Worm (Caenorhabditis elegans) whole organism, young adult: ENCODE results near the gene R11D1.10.

Source experiments
- D2030.7 ChIP-seq: fragments of 200-800 bp; sonication (Bioruptor generic); IDR thresholded peaks from 2 replicates; pipeline ENCODE4 v1.3.6; 2022; ENCODE audit warnings: missing genetic modification reagents, missing genetic modification characterization, missing compliant biosample characterization
- F10E7.11 ChIP-seq: sonication (generic microtip); optimal IDR thresholded peaks from 2 replicates; lab custom pipeline; 2017; ENCODE audit warnings: mild to moderate bottlenecking, missing genetic modification characterization, moderate library complexity, missing compliant biosample characterization
- F23B12.7 ChIP-seq: sonication (generic microtip); optimal IDR thresholded peaks from 2 replicates; lab custom pipeline; 2017; ENCODE audit warnings: missing genetic modification characterization, mild to moderate bottlenecking, missing compliant biosample characterization, antibody characterized with exemption, moderate library complexity; ENCODE audit not compliant: insufficient read depth
- F33H1.4 ChIP-seq: fragments of 200-800 bp; sonication (Bioruptor generic); IDR thresholded peaks from 2 replicates; pipeline ENCODE4 v1.3.6; 2022; ENCODE audit warnings: missing genetic modification reagents, missing genetic modification characterization, missing compliant biosample characterization
- F39B2.1 ChIP-seq: fragments of 200-800 bp; sonication (Bioruptor generic); IDR thresholded peaks from 2 replicates; pipeline ENCODE4 v1.3.6; 2022; ENCODE audit warnings: missing genetic modification reagents, missing genetic modification characterization, missing compliant biosample characterization
- F49E8.2 ChIP-seq: sonication (generic microtip); optimal IDR thresholded peaks from 3 replicates; lab custom pipeline; 2017; ENCODE audit warnings: missing genetic modification characterization, mild to moderate bottlenecking, missing compliant biosample characterization, antibody characterized with exemption, moderate library complexity; ENCODE audit not compliant: insufficient read depth
- F52B5.7 ChIP-seq: sonication (generic microtip); optimal IDR thresholded peaks from 2 replicates; lab custom pipeline; 2016; ENCODE audit warnings: mild to moderate bottlenecking, missing genetic modification characterization, missing compliant biosample characterization
- T07F8.4 ChIP-seq: sonication (generic microtip); optimal IDR thresholded peaks from 2 replicates; lab custom pipeline; 2016; ENCODE audit warnings: mild to moderate bottlenecking, missing genetic modification characterization, moderate library complexity, missing compliant biosample characterization
- aptf-3 ChIP-seq: fragments of 200-800 bp; sonication (Bioruptor generic); IDR thresholded peaks from 2 replicates; pipeline ENCODE4 v1.3.6; 2022; ENCODE audit warnings: missing genetic modification characterization, missing compliant biosample characterization
- attf-3 ChIP-seq: fragments of 200-800 bp; sonication (Bioruptor generic); conservative IDR thresholded peaks from 2 replicates; pipeline ENCODE4 v1.3.6; 2022; ENCODE audit warnings: missing genetic modification reagents, missing genetic modification characterization, missing compliant biosample characterization
- ceh-91 ChIP-seq: fragments of 200-800 bp; sonication (Bioruptor generic); IDR thresholded peaks from 2 replicates; pipeline ENCODE4 v1.3.6; 2022; ENCODE audit warnings: missing genetic modification reagents, missing genetic modification characterization, missing compliant biosample characterization
- fkh-3 ChIP-seq: sonication (generic microtip); optimal IDR thresholded peaks from 2 replicates; lab custom pipeline; 2016; ENCODE audit warnings: mild to moderate bottlenecking, missing genetic modification characterization, missing compliant biosample characterization
- gei-17 ChIP-seq: fragments of 200-800 bp; sonication (Bioruptor generic); optimal IDR thresholded peaks from 2 replicates; lab custom pipeline; 2018; ENCODE audit warnings: mild to moderate bottlenecking, missing genetic modification characterization, missing compliant biosample characterization
- hlh-12 ChIP-seq: sonication (generic microtip); optimal IDR thresholded peaks from 2 replicates; lab custom pipeline; 2016; ENCODE audit warnings: missing genetic modification characterization, missing compliant biosample characterization
- hlh-26 ChIP-seq: fragments of 200-800 bp; sonication (Bioruptor generic); conservative IDR thresholded peaks from 2 replicates; pipeline ENCODE4 v1.3.6; 2022; ENCODE audit warnings: missing genetic modification reagents, missing genetic modification characterization, missing compliant biosample characterization
- hrde-1 ChIP-seq: sonication (generic microtip); optimal IDR thresholded peaks from 2 replicates; lab custom pipeline; 2016; ENCODE audit warnings: missing genetic modification characterization, mild to moderate bottlenecking, missing compliant biosample characterization, moderate library complexity, missing genotype, missing genetic modification reagents, borderline replicate concordance
- lag-1 ChIP-seq: fragments of 200-800 bp; sonication (Bioruptor generic); IDR thresholded peaks from 2 replicates; pipeline ENCODE4 v1.3.6; 2022; ENCODE audit warnings: missing genetic modification reagents, missing genetic modification characterization, missing compliant biosample characterization
- madf-10 ChIP-seq: sonication (generic microtip); optimal IDR thresholded peaks from 2 replicates; lab custom pipeline; 2016; ENCODE audit warnings: mild to moderate bottlenecking, missing genetic modification characterization, missing compliant biosample characterization
- madf-8 ChIP-seq: fragments of 200-800 bp; sonication (Bioruptor generic); conservative IDR thresholded peaks from 2 replicates; pipeline ENCODE4 v1.3.6; 2022; ENCODE audit warnings: missing genetic modification reagents, missing genetic modification characterization, missing compliant biosample characterization
- nfya-1 ChIP-seq: sonication (generic microtip); optimal IDR thresholded peaks from 2 replicates; lab custom pipeline; 2017; ENCODE audit warnings: antibody characterized with exemption, missing compliant biosample characterization, missing genetic modification characterization, borderline replicate concordance; ENCODE audit not compliant: insufficient read depth
- nhr-179 ChIP-seq: sonication (generic microtip); optimal IDR thresholded peaks from 2 replicates; lab custom pipeline; 2016; ENCODE audit warnings: mild to moderate bottlenecking, missing genetic modification characterization, missing compliant biosample characterization
- nhr-90 ChIP-seq: sonication (generic microtip); optimal IDR thresholded peaks from 2 replicates; lab custom pipeline; 2016; ENCODE audit warnings: missing genotype, mild to moderate bottlenecking, missing genetic modification characterization, missing compliant biosample characterization
- rcor-1 ChIP-seq: fragments of 200-800 bp; sonication (Bioruptor generic); IDR thresholded peaks from 2 replicates; pipeline ENCODE4 v1.3.6; 2022; ENCODE audit warnings: missing genetic modification reagents, missing genetic modification characterization, missing compliant biosample characterization
- rec-8 ChIP-seq, 2 experiments: sonication (generic microtip); optimal IDR thresholded peaks; 2 replicates each; lab custom pipeline; 2016; ENCODE audit warnings: mild to moderate bottlenecking in 2 of 2, missing genetic modification characterization in 2 of 2, missing genetic modification reagents in 2 of 2, missing genotype in 2 of 2, missing biosample characterization in 1 of 2, missing compliant biosample characterization in 1 of 2, moderate library complexity in 1 of 2
- sea-2 ChIP-seq: fragments of 200-800 bp; sonication (Bioruptor generic); IDR thresholded peaks from 2 replicates; pipeline ENCODE4 v1.3.6; 2022; ENCODE audit warnings: missing genetic modification characterization, missing compliant biosample characterization
- snpc-1.1 ChIP-seq: sonication (generic microtip); optimal IDR thresholded peaks from 2 replicates; lab custom pipeline; 2017; ENCODE audit warnings: missing genetic modification characterization, mild to moderate bottlenecking, missing compliant biosample characterization, antibody characterized with exemption, moderate library complexity, missing genotype, missing genetic modification reagents; ENCODE audit not compliant: insufficient read depth
- snpc-1.3 ChIP-seq: sonication (generic microtip); optimal IDR thresholded peaks from 2 replicates; lab custom pipeline; 2017; ENCODE audit warnings: missing genetic modification characterization, mild to moderate bottlenecking, missing compliant biosample characterization, antibody characterized with exemption, moderate library complexity, missing genotype, missing genetic modification reagents; ENCODE audit not compliant: insufficient read depth
- somi-1 ChIP-seq: fragments of 200-800 bp; sonication (Bioruptor generic); optimal IDR thresholded peaks from 2 replicates; lab custom pipeline; 2018; ENCODE audit warnings: mild to moderate bottlenecking, missing genetic modification characterization, missing compliant biosample characterization
- tbx-9 ChIP-seq: sonication (generic microtip); optimal IDR thresholded peaks from 2 replicates; lab custom pipeline; 2016; ENCODE audit warnings: borderline replicate concordance, missing genetic modification characterization, inconsistent platforms, missing compliant biosample characterization
- unc-130 ChIP-seq: sonication (generic microtip); optimal IDR thresholded peaks from 2 replicates; lab custom pipeline; 2016; ENCODE audit warnings: missing genetic modification reagents, missing genetic modification characterization, missing compliant biosample characterization
- zim-3 ChIP-seq: sonication (generic microtip); optimal IDR thresholded peaks from 2 replicates; lab custom pipeline; 2017; ENCODE audit warnings: mild to moderate bottlenecking, missing genetic modification characterization, moderate library complexity, missing compliant biosample characterization
- ztf-18 ChIP-seq: sonication (generic microtip); optimal IDR thresholded peaks from 2 replicates; lab custom pipeline; 2016; ENCODE audit warnings: missing genotype, mild to moderate bottlenecking, missing genetic modification characterization, missing compliant biosample characterization
- ztf-28 ChIP-seq: fragments of 200-800 bp; sonication (Bioruptor generic); IDR thresholded peaks from 2 replicates; pipeline ENCODE4 v1.3.6; 2022; ENCODE audit warnings: missing genetic modification reagents, missing genetic modification characterization, missing compliant biosample characterization

The R11D1.10 gene

DNA sequence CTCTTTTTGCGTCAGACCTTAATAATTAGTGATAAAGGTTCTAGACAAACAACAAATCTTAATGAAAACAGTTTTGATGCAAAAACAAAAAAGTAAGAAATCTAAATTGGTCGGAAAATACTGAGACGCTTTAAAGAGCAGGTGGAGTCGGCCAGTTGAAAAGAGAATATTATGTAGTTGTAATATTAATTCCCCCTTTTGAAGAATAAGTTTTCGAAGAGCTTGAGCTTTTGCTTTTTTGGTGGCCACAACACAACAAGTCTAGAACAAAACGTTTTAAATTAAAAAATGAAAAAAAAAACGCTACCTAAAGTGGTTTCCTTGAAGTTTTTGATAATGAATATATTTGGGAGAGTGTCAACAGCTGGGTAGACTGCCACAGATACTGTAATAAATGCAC is 12.9 kb upstream of the R11D1.10 start, which contains the start of gene str-178:
str-178 (minus strand) TSS at position 101 of the 400 bp plus-strand sequence.
- TF ChIP-seq nhr-179 (tag; lab: Kevin White, UChicago) (no peak), hrde-1 (tag; lab: Kevin White, UChicago) (no peak), F23B12.7 (tag; lab: Kevin White, UChicago) (no peak), F49E8.2 (tag; lab: Kevin White, UChicago) (no peak), F33H1.4 (GFP tag; lab: Robert Waterston, UW) (no peak), somi-1 (no peak), snpc-1.1 (no peak), hlh-12 (tag; lab: Kevin White, UChicago) (no peak), T07F8.4 (tag; lab: Kevin White, UChicago) (no peak), F39B2.1 (GFP tag; lab: Robert Waterston, UW) (no peak), madf-8 (GFP tag; lab: Robert Waterston, UW) (no peak), unc-130 (GFP tag; lab: Kevin White, UChicago) (no peak), snpc-1.3 (tag; lab: Kevin White, UChicago) (no peak), nfya-1 (tag; lab: Kevin White, UChicago) (no peak), attf-3 (GFP tag; lab: Robert Waterston, UW) (no peak), nhr-90 (tag; lab: Kevin White, UChicago) (no peak)
- TF ChIP-seq, all 124 proteins: peak for 0

DNA sequence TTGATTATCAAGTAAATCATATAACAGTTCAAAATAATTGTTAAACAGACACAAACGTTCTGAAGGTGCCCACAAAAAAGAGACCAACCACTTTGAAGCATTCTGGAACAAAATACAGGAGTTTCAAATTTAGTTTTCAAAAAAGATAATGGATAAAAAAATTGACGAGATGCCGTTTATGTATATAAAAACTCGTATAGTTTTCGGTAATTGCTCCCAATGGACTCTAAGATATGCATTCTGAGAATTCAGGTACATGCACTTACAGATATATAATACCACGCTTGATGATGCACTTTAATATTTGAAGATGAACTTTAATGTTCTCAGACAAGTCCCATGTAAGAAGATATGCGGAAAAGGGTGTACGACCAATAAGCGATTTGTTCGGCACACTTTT is 10.7 kb upstream of the R11D1.10 start, which contains the start of gene str-181:
str-181 (minus strand) TSS at position 101 of the 400 bp plus-strand sequence.
- TF ChIP-seq F33H1.4 (GFP tag; lab: Robert Waterston, UW) (no peak), hlh-26 (GFP tag; lab: Robert Waterston, UW) (no peak), zim-3 (tag; lab: Kevin White, UChicago) (no peak), rec-8 (tag; optimal IDR thresholded peaks at IDR 0.05; lab: Kevin White, UChicago) (no peak), lag-1 (GFP tag; lab: Robert Waterston, UW) (no peak), F52B5.7 (no peak), nfya-1 (tag; lab: Kevin White, UChicago) (no peak), ztf-18 (no peak), rcor-1 (no peak), madf-10 (tag; lab: Kevin White, UChicago) (no peak), tbx-9 (tag; lab: Kevin White, UChicago) (no peak), aptf-3 (GFP tag; lab: Robert Waterston, UW) (no peak), D2030.7 (GFP tag; lab: Robert Waterston, UW) (no peak), ztf-28 (GFP tag; lab: Robert Waterston, UW) (no peak), gei-17 (GFP tag; lab: Kevin White, UChicago) (no peak)

DNA sequence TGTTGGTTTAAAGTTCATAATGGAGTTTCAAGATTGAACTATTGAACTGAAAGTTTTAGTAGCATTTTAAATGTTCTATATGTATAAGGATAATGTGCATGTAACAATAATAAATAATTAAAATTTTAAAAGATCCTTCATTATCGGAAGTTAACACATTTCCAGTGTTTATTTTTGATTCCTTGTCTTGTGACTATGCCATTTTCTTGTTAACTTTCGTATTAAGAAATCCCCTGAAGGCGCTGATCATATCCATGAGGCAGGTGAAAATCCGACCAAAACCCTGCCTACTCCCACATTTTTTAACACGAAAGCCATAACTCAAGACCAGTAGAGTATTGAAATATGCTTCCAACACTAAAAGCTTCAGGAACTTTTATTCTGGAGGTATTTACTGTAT is 9.6 kb upstream of the R11D1.10 start, which contains the start of gene R11D1.7:
R11D1.7 (plus strand) TSS at position 301 of the 400 bp plus-strand sequence.
- no peak for TF ChIP-seq fkh-3 (tag; lab: Kevin White, UChicago)
- TF ChIP-seq F23B12.7 (tag; lab: Kevin White, UChicago), result no peak
- TF ChIP-seq F10E7.11, result no peak
- no peak for TF ChIP-seq sea-2 (GFP tag; lab: Robert Waterston, UW)
- no peak for TF ChIP-seq zim-3 (tag; lab: Kevin White, UChicago)
- no peak for TF ChIP-seq ceh-91 (GFP tag; lab: Robert Waterston, UW)
